Worm (Caenorhabditis elegans): ENCODE results near the gene best-9.

- TF ChIP-seq lin-39 (tag; optimal IDR thresholded peaks at IDR 0.05) (no peak), skn-1 (tag; optimal IDR thresholded peaks at IDR 0.05) (no peak), aha-1 (tag; optimal IDR thresholded peaks at IDR 0.05) (no peak), sox-4 (tag; optimal IDR thresholded peaks at IDR 0.05) (no peak), nhr-28 (tag; optimal IDR thresholded peaks at IDR 0.05) (no peak), nhr-12 (tag; optimal IDR thresholded peaks at IDR 0.05) (no peak), ets-5 (GFP tag; IDR thresholded peaks at IDR 0.05) (no peak), unc-62 (GFP tag; optimal IDR thresholded peaks at IDR 0.05) (no peak), snpc-4 (tag; optimal IDR thresholded peaks at IDR 0.05) (no peak)
These were observed 46.1 kb downstream of the best-9 start for ce11 chrIV:6606587-6606986.

Measured in whole organism, L1 larva.